Worm (Caenorhabditis elegans) whole organism, L4/young adult: ENCODE results near the gene F35E12.9.

Experiments used
- W03F9.2 ChIP-seq: fragments of 150-350 bp; optimal IDR thresholded peaks from 2 replicates; lab custom pipeline; 2014; ENCODE audit warnings: missing biosample characterization, missing genetic modification characterization
- him-1 ChIP-seq: sonication (generic microtip); optimal IDR thresholded peaks from 2 replicates; lab custom pipeline; 2016; ENCODE audit warnings: missing genotype, missing genetic modification reagents, missing genetic modification characterization, missing compliant biosample characterization

ce11 chrV:13725574-13725973 is 19.4 kb downstream of the F35E12.9 start, which contains the start of gene fbxa-181:
- TF ChIP-seq him-1 (tag; lab: Kevin White, UChicago) (no peak), W03F9.2 (tag; lab: Kevin White, UChicago) (no peak)
